Fruit fly (Drosophila melanogaster): Measurements from ENCODE around the gene CG8611.

DNA sequence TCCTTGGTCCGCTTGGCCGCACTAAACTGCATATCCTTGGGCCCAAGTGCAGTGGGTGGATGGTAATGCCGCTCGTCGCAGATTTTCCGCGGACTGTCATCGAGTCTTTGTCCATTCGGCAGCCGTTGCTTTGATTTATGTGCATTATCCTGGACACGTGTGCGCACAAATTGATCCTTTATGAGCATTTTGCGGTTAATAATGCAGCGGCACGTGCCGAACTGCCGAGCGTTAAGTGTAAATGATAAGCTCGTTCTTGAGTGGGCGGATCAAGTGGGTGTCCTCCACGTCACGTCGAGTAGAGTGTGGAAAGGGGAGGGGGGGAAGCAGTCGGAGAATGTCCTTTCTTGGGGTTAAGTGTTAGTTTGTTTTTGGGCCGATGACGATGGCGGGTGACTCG, 14.2 kb downstream of the CG8611 start:
- TF ChIP-seq Oaz (GFP tag; IDR thresholded peaks at IDR 0.05) (no peak), CG3065 (GFP tag; optimal IDR thresholded peaks at IDR 0.05) (no peak), cato (GFP tag; optimal IDR thresholded peaks at IDR 0.05; ENCODE audit: borderline replicate concordance) (no peak), CG17568 (GFP tag; optimal IDR thresholded peaks at IDR 0.05) (no peak), ftz-f1 (GFP tag; optimal IDR thresholded peaks at IDR 0.05) (no peak), en (GFP tag; optimal IDR thresholded peaks at IDR 0.05) (no peak), p53 (GFP tag; optimal IDR thresholded peaks at IDR 0.05) (no peak), HLHmδ (GFP tag; optimal IDR thresholded peaks at IDR 0.05) (no peak), Poxn (GFP tag; IDR thresholded peaks at IDR 0.05) (no peak), sd (tag; optimal IDR thresholded peaks at IDR 0.05) (no peak), nau (GFP tag; optimal IDR thresholded peaks at IDR 0.05) (no peak), CG9437 (GFP tag; optimal IDR thresholded peaks at IDR 0.05) (no peak), Meics (GFP tag; optimal IDR thresholded peaks at IDR 0.05) (no peak), CG12236 (GFP tag; optimal IDR thresholded peaks at IDR 0.05) (no peak)
